Fruit fly (Drosophila melanogaster): ENCODE measurements around the gene AP-2sigma.
A peak's percentile ranks its signal among the peaks of the same experiment; 100 is the strongest.

AP-2sigma gene

DNA sequence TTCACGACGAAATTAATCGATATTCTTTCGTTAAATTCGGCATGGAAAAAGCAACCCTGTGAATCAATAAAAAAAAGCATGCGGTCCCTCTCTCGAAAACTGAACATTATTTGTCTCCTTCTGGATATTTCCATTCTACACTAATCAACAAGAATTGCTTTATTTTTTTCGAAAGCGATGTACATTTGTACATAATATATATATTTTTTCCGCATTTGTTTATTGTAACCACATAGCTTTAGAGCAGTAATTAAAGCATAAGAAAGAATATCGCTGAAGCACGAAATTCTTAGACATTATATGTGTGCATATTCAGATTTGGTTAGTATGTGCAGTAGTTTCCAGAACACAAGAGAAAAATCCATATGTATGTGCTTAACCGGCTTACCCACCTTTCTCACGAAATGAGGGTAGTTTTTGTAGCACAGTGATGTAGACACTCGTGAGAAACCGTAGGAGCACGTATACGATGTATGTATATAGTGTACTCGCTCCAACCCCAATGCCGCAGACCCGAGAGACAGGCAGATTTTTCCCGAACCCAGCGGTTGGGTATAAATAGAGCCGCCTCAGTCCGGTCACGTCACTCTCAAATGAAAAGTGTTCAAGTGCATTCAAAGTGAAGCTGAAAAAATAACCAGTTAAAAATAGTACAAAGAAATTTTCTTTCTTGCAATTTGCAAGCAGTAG is 26.3 kb upstream of the AP-2sigma start (continued):
- TF ChIP-seq CG13287 (GFP tag; IDR thresholded peaks at IDR 0.05; ENCODE audit: partially characterized antibody) (no peak), salm (tag; optimal IDR thresholded peaks at IDR 0.05) (peak; percentile 53), TFAM (GFP tag; optimal IDR thresholded peaks at IDR 0.05) (peak; percentile 58), Mad (GFP tag; optimal IDR thresholded peaks at IDR 0.05) (peak; percentile 33), al (GFP tag; IDR thresholded peaks at IDR 0.05) (no peak), CG8478 (optimal IDR thresholded peaks at IDR 0.05) (no peak), CG31224 (GFP tag; IDR thresholded peaks at IDR 0.05) (no peak), rib (GFP tag; IDR thresholded peaks at IDR 0.05) (no peak), PHDP (tag; optimal IDR thresholded peaks at IDR 0.05) (peak; percentile 88), ham (GFP tag; IDR thresholded peaks at IDR 0.05) (no peak), Dfd (GFP tag; optimal IDR thresholded peaks at IDR 0.05) (no peak), sqz (GFP tag; optimal IDR thresholded peaks at IDR 0.05) (peak; percentile 90), Blimp-1 (GFP tag; optimal IDR thresholded peaks at IDR 0.05) (peak; percentile 84), CG9437 (GFP tag; optimal IDR thresholded peaks at IDR 0.05) (peak; percentile 83), h (optimal IDR thresholded peaks at IDR 0.05) (no peak), sens (GFP tag) (peak; percentile 92), CG15073 (GFP tag; optimal IDR thresholded peaks at IDR 0.05) (no peak), CG9932 (GFP tag; IDR thresholded peaks at IDR 0.05) (no peak), amos (GFP tag; IDR thresholded peaks at IDR 0.05; ENCODE audit: partially characterized antibody) (no peak), dysf (GFP tag; IDR thresholded peaks at IDR 0.05) (no peak), Med (GFP tag) (peak; percentile 91), CG5953 (GFP tag; IDR thresholded peaks at IDR 0.05) (no peak), CG17186 (GFP tag; optimal IDR thresholded peaks at IDR 0.05) (no peak), CG1233 (GFP tag; optimal IDR thresholded peaks at IDR 0.05) (peak; percentile 86), HLH4C (GFP tag; IDR thresholded peaks at IDR 0.05; ENCODE audit: partially characterized antibody) (no peak), Hey (tag; optimal IDR thresholded peaks at IDR 0.05) (no peak), CG7987 (GFP tag; optimal IDR thresholded peaks at IDR 0.05) (peak; percentile 75), CG10366 (GFP tag; IDR thresholded peaks at IDR 0.05) (no peak), hth (optimal IDR thresholded peaks at IDR 0.05) (no peak), zfh2 (GFP tag; optimal IDR thresholded peaks at IDR 0.05) (peak; percentile 79), CG18262 (tag; optimal IDR thresholded peaks at IDR 0.05) (peak; percentile 94), D (optimal IDR thresholded peaks at IDR 0.05) (no peak), D (GFP tag; optimal IDR thresholded peaks at IDR 0.05) (peak; percentile 71), odd (GFP tag; optimal IDR thresholded peaks at IDR 0.05) (peak; percentile 88), CG10209 (GFP tag; optimal IDR thresholded peaks at IDR 0.05) (peak; percentile 84), CG8089 (GFP tag; optimal IDR thresholded peaks at IDR 0.05) (peak; percentile 27), grn (GFP tag; optimal IDR thresholded peaks at IDR 0.05) (peak; percentile 21), fd3F (GFP tag; optimal IDR thresholded peaks at IDR 0.05) (peak; percentile 80), CG10431 (GFP tag; optimal IDR thresholded peaks at IDR 0.05) (peak; percentile 86), HLH54F (GFP tag; optimal IDR thresholded peaks at IDR 0.05) (peak; percentile 80), CG9817 (tag; optimal IDR thresholded peaks at IDR 0.05) (peak; percentile 57), sr (GFP tag; IDR thresholded peaks at IDR 0.05) (no peak), CG9727 (GFP tag; optimal IDR thresholded peaks at IDR 0.05) (peak; percentile 86), kni (GFP tag; optimal IDR thresholded peaks at IDR 0.05) (peak; percentile 75), oc (tag; optimal IDR thresholded peaks at IDR 0.05) (peak; percentile 89), Opbp (GFP tag; IDR thresholded peaks at IDR 0.05; ENCODE audit: partially characterized antibody) (no peak), corto (GFP tag; optimal IDR thresholded peaks at IDR 0.05) (peak; percentile 68), exex (tag; optimal IDR thresholded peaks at IDR 0.05) (peak; percentile 61), ind (GFP tag; optimal IDR thresholded peaks at IDR 0.05) (peak; percentile 90), CG1792 (GFP tag; optimal IDR thresholded peaks at IDR 0.05) (peak; percentile 59), chif (GFP tag; optimal IDR thresholded peaks at IDR 0.05) (peak; percentile 63 to 80)
